Fruit fly (Drosophila melanogaster): Measurements from ENCODE around the gene PolI.

Gene PolI

DNA sequence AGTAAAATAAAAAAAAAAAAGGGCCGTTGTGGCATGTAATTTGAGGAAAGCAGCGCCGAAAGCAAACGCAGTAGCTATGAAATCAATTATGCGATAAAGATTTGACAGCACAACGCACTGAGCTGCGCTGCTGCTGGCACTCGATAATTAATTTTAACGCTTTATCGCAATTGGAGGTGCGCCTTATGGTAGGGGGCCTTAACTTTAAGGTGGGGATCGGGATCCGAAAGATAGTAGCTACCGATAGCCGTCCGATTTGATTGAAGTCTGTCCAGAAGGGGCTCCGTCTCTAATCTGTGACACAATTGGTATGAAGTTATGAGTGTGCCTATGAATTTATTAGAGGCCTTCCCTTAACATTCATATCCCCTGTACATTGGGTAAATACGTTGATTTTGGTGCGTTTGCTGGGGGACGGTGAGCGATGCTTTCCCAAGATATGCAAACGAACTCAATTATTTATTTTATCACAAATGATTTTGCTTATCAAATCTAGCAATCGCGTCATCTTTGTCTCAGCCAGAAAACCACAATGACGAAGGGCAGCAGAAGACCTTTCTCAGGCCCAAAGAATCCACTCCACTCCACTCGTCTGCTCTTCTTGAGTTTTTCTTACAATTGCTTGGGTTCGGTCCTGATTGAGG lies 24.8 kb upstream of the PolI start:
- TF ChIP-seq Sox100B (GFP tag; optimal IDR thresholded peaks at IDR 0.05), result no peak
- no peak for TF ChIP-seq CG4360 (GFP tag; IDR thresholded peaks at IDR 0.05)
- no peak for TF ChIP-seq CG7987 (GFP tag; optimal IDR thresholded peaks at IDR 0.05)
- no peak for TF ChIP-seq CG9437 (GFP tag; optimal IDR thresholded peaks at IDR 0.05)
- 0 out of 2 replicates have a peak, but pooled peaks have one; percentile 21 for TF ChIP-seq chm (GFP tag; IDR thresholded peaks at IDR 0.05)
- no peak for TF ChIP-seq caup (GFP tag; optimal IDR thresholded peaks at IDR 0.05; ENCODE audit: severe bottlenecking)
- no peak for TF ChIP-seq disco-r (GFP tag; optimal IDR thresholded peaks at IDR 0.05)
- peak; percentile 61 for TF ChIP-seq CG34376 (GFP tag; optimal IDR thresholded peaks at IDR 0.05)
- no peak for TF ChIP-seq CG12659 (GFP tag; optimal IDR thresholded peaks at IDR 0.05)
- no peak for TF ChIP-seq NC2β (GFP tag; optimal IDR thresholded peaks at IDR 0.05)
- no peak for TF ChIP-seq vvl (GFP tag; IDR thresholded peaks at IDR 0.05)
- TF ChIP-seq CG1233 (GFP tag; optimal IDR thresholded peaks at IDR 0.05), result no peak
- no peak for TF ChIP-seq Hr78 (GFP tag; optimal IDR thresholded peaks at IDR 0.05)
- TF ChIP-seq h (optimal IDR thresholded peaks at IDR 0.05), result no peak
- TF ChIP-seq CG3065 (GFP tag; optimal IDR thresholded peaks at IDR 0.05), result no peak
- no peak for TF ChIP-seq PHDP (tag; optimal IDR thresholded peaks at IDR 0.05)
- no peak for TF ChIP-seq CG6813 (GFP tag; optimal IDR thresholded peaks at IDR 0.05)
- no peak for TF ChIP-seq MBD-R2 (GFP tag; IDR thresholded peaks at IDR 0.05)
- no peak for TF ChIP-seq CG31224 (GFP tag; IDR thresholded peaks at IDR 0.05)
- no peak for TF ChIP-seq abd-A (tag; optimal IDR thresholded peaks at IDR 0.05)
- no peak for TF ChIP-seq mam (GFP tag; optimal IDR thresholded peaks at IDR 0.05)
- no peak for TF ChIP-seq Dll (GFP tag; IDR thresholded peaks at IDR 0.05; ENCODE audit: partially characterized antibody)
- no peak for TF ChIP-seq Xbp1 (GFP tag; optimal IDR thresholded peaks at IDR 0.05)
- no peak for TF ChIP-seq Fer2 (tag; optimal IDR thresholded peaks at IDR 0.05)
- TF ChIP-seq CG15073 (GFP tag; optimal IDR thresholded peaks at IDR 0.05), result no peak
- no peak for TF ChIP-seq CG3281 (GFP tag; optimal IDR thresholded peaks at IDR 0.05)
- TF ChIP-seq gem (tag; optimal IDR thresholded peaks at IDR 0.05), result no peak
- no peak for TF ChIP-seq ttk (GFP tag; IDR thresholded peaks at IDR 0.05)
- no peak for TF ChIP-seq Trl (optimal IDR thresholded peaks at IDR 0.05)
- no peak for TF ChIP-seq Trl (GFP tag; optimal IDR thresholded peaks at IDR 0.05)
- TF ChIP-seq peb (GFP tag; IDR thresholded peaks at IDR 0.05), result no peak
- TF ChIP-seq Max (GFP tag; optimal IDR thresholded peaks at IDR 0.05), result no peak
- no peak for TF ChIP-seq CG6689 (GFP tag; IDR thresholded peaks at IDR 0.05)
- no peak for TF ChIP-seq nmo (GFP tag; optimal IDR thresholded peaks at IDR 0.05)
- TF ChIP-seq CG11456 (GFP tag; IDR thresholded peaks at IDR 0.05), result no peak
- TF ChIP-seq sug (tag; optimal IDR thresholded peaks at IDR 0.05), result peak; percentile 90
- TF ChIP-seq wor (GFP tag; IDR thresholded peaks at IDR 0.05), result no peak
- no peak for TF ChIP-seq Hand (GFP tag; optimal IDR thresholded peaks at IDR 0.05)
- TF ChIP-seq CG2116 (GFP tag; optimal IDR thresholded peaks at IDR 0.05), result no peak
- TF ChIP-seq CG17568 (GFP tag; optimal IDR thresholded peaks at IDR 0.05), result no peak
- TF ChIP-seq YL-1 (GFP tag; optimal IDR thresholded peaks at IDR 0.05), result no peak
- TF ChIP-seq CG8944 (GFP tag; optimal IDR thresholded peaks at IDR 0.05), result no peak
- TF ChIP-seq hbn (GFP tag; IDR thresholded peaks at IDR 0.05; ENCODE audit: partially characterized antibody), result no peak
- TF ChIP-seq HLHmδ (GFP tag; optimal IDR thresholded peaks at IDR 0.05), result no peak
- TF ChIP-seq CG10267 (tag; optimal IDR thresholded peaks at IDR 0.05), result no peak
- TF ChIP-seq Eip74EF (GFP tag; optimal IDR thresholded peaks at IDR 0.05), result no peak
- no peak for TF ChIP-seq Dref (GFP tag; IDR thresholded peaks at IDR 0.05)
- 0 out of 3 replicates have a peak, but pooled peaks have one; percentile 17 for TF ChIP-seq CG2199 (GFP tag; IDR thresholded peaks at IDR 0.05)
- TF ChIP-seq CG33557 (GFP tag; optimal IDR thresholded peaks at IDR 0.05), result no peak
- TF ChIP-seq mirr (GFP tag; optimal IDR thresholded peaks at IDR 0.05), result peak; percentile 96
